Worm (Caenorhabditis elegans): ENCODE data around the gene oac-3.

oac-3 gene

ce11 chrV:13934545-13934944, 35.2 kb downstream of the oac-3 start, which contains the start of gene R10D12.1:
Gene R10D12.1, minus strand, starts transcription at chrV:13934645.
- no peak for TF ChIP-seq ceh-45 (GFP tag; IDR thresholded peaks at IDR 0.05)
- TF ChIP-seq ceh-30 (tag; optimal IDR thresholded peaks at IDR 0.05): no peak
- no peak for TF ChIP-seq ceh-9 (tag; optimal IDR thresholded peaks at IDR 0.05)
- no peak for TF ChIP-seq ref-2 (tag; optimal IDR thresholded peaks at IDR 0.05)
- no peak for TF ChIP-seq eyg-1 (tag; optimal IDR thresholded peaks at IDR 0.05)
- no peak for TF ChIP-seq pat-9 (tag; optimal IDR thresholded peaks at IDR 0.05)
- no peak for TF ChIP-seq ahr-1 (tag; optimal IDR thresholded peaks at IDR 0.05)

- no peak for TF ChIP-seq che-1 (tag; optimal IDR thresholded peaks at IDR 0.05)
- no peak for TF ChIP-seq unc-3 (GFP tag; conservative IDR thresholded peaks at IDR 0.05)
- no peak for TF ChIP-seq unc-3 (tag; optimal IDR thresholded peaks at IDR 0.05)
- no peak for TF ChIP-seq madf-2 (tag; optimal IDR thresholded peaks at IDR 0.05)
- no peak for TF ChIP-seq mec-3 (tag; optimal IDR thresholded peaks at IDR 0.05; ENCODE audit: borderline replicate concordance)
- no peak for TF ChIP-seq pqm-1 (tag; optimal IDR thresholded peaks at IDR 0.05)
- no peak for TF ChIP-seq syd-9 (tag; optimal IDR thresholded peaks at IDR 0.05)
- no peak for TF ChIP-seq hlh-15 (tag; optimal IDR thresholded peaks at IDR 0.05)
- TF ChIP-seq pat-9 (tag; optimal IDR thresholded peaks at IDR 0.05): no peak
- no peak for TF ChIP-seq dmd-4 (tag; optimal IDR thresholded peaks at IDR 0.05; ENCODE audit: borderline replicate concordance)
- no peak for TF ChIP-seq hlh-8 (tag; optimal IDR thresholded peaks at IDR 0.05)
- no peak for TF ChIP-seq ahr-1 (tag; optimal IDR thresholded peaks at IDR 0.05)
- TF ChIP-seq ttx-3 (tag; optimal IDR thresholded peaks at IDR 0.05): no peak
Measured at ce11 chrV:13935423-13935822, 36.1 kb downstream of the oac-3 start.

ce11 chrV:13936052-13936451, 36.7 kb downstream of the oac-3 start:
- TF ChIP-seq ceh-45 (GFP tag; IDR thresholded peaks at IDR 0.05) (no peak), pax-1 (tag; optimal IDR thresholded peaks at IDR 0.05) (no peak), elt-2 (tag; optimal IDR thresholded peaks at IDR 0.05) (no peak), tbx-7 (tag; optimal IDR thresholded peaks at IDR 0.05) (no peak), ceh-19 (GFP tag; optimal IDR thresholded peaks at IDR 0.05) (no peak), ahr-1 (tag; optimal IDR thresholded peaks at IDR 0.05) (no peak), unc-3 (GFP tag; conservative IDR thresholded peaks at IDR 0.05) (no peak), unc-3 (tag; optimal IDR thresholded peaks at IDR 0.05) (no peak), zip-5 (tag; optimal IDR thresholded peaks at IDR 0.05) (no peak)

- TF ChIP-seq fkh-6 (tag; optimal IDR thresholded peaks at IDR 0.05): no peak
Measured at ce11 chrV:13936850-13937249, 37.5 kb downstream of the oac-3 start, which contains the start of gene srw-145. Gene srw-145, plus strand, starts transcription at chrV:13937150.

ce11 chrV:13942082-13942481, 42.8 kb downstream of the oac-3 start, which contains the start of gene dpr-1:
Gene dpr-1, minus strand, starts transcription at chrV:13942182.
- TF ChIP-seq C08G9.2 (tag; optimal IDR thresholded peaks at IDR 0.05) (no peak), rnt-1 (tag; optimal IDR thresholded peaks at IDR 0.05) (no peak), unc-55 (GFP tag; optimal IDR thresholded peaks at IDR 0.05) (no peak), unc-3 (GFP tag; conservative IDR thresholded peaks at IDR 0.05) (no peak), unc-3 (tag; optimal IDR thresholded peaks at IDR 0.05) (no peak), ceh-6 (GFP tag; optimal IDR thresholded peaks at IDR 0.05) (no peak), dmd-4 (tag; optimal IDR thresholded peaks at IDR 0.05; ENCODE audit: borderline replicate concordance) (no peak), lin-11 (tag; optimal IDR thresholded peaks at IDR 0.05) (no peak), npax-4 (tag; optimal IDR thresholded peaks at IDR 0.05) (no peak), Y22D7AL.16 (tag; optimal IDR thresholded peaks at IDR 0.05) (no peak), fkh-10 (GFP tag; optimal IDR thresholded peaks at IDR 0.05) (no peak), hlh-13 (GFP tag; optimal IDR thresholded peaks at IDR 0.05) (no peak), madf-2 (tag; optimal IDR thresholded peaks at IDR 0.05) (no peak)
